Fruit fly (Drosophila melanogaster): ENCODE measurements around the gene PNUTS.

PNUTS gene

DNA sequence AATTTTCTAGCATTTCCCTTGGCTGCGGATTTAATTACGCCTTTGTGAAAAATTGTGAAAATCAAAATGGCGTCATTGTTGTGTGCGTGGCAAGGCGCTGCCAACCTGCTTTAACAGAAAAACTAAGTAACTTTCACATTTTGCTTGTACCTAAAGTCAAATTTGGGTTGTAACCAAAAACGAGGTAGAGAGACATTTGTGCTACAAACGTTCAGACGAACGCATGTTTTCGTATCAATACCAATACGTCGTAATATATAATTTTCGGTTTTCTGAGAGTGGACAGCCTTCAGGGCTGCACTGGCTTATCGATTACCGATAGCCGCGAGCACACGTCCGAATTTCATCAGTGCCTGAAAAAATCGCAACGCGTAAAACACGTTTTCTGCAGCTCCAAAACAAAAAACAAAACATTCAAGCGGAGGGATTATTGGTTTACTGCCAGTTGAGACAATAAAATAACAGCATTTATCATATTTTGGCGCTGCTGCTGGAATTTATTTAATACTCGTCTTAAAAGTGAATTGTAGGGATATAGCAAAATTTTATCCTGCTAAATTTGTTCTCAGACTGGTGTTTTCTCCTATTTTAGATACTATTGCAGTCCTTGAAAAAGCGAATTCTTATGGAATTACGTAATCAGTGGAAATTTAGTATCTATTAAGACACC, 619 bp downstream of the PNUTS start (continued):
- TF ChIP-seq scrt (GFP tag; optimal IDR thresholded peaks at IDR 0.05) (no peak), CG12659 (GFP tag; optimal IDR thresholded peaks at IDR 0.05) (peak; percentile 82), zen (tag; optimal IDR thresholded peaks at IDR 0.05) (peak; percentile 34), Pdp1 (GFP tag; optimal IDR thresholded peaks at IDR 0.05) (peak; percentile 73 to 99), ssp (GFP tag; IDR thresholded peaks at IDR 0.05) (no peak; the same call in 1 of the 2 replicates), Usf (GFP tag; optimal IDR thresholded peaks at IDR 0.05) (peak; percentile 56), CG9817 (tag; optimal IDR thresholded peaks at IDR 0.05) (peak; percentile 64), CG8388 (GFP tag; optimal IDR thresholded peaks at IDR 0.05) (peak; percentile 35), tgo (GFP tag; IDR thresholded peaks at IDR 0.05) (peak; percentile 66; the same call in 2 of the 3 replicates), CG11695 (GFP tag; IDR thresholded peaks at IDR 0.05) (peak; percentile 54; the same call in 2 of the 3 replicates), kni (GFP tag; optimal IDR thresholded peaks at IDR 0.05) (peak; percentile 10), CG10431 (GFP tag; optimal IDR thresholded peaks at IDR 0.05) (peak; percentile 21), sima (GFP tag; optimal IDR thresholded peaks at IDR 0.05) (no peak), CG15601 (tag; optimal IDR thresholded peaks at IDR 0.05) (peak; percentile 55), kay (GFP tag; optimal IDR thresholded peaks at IDR 0.05) (peak; percentile 48), ttk (GFP tag; IDR thresholded peaks at IDR 0.05) (peak; percentile 36; the same call in 1 of the 2 replicates), her (GFP tag; optimal IDR thresholded peaks at IDR 0.05) (peak; percentile 77), sob (GFP tag; IDR thresholded peaks at IDR 0.05) (peak; percentile 80), CG14860 (GFP tag; IDR thresholded peaks at IDR 0.05; ENCODE audit: partially characterized antibody) (no peak), CG11398 (GFP tag; optimal IDR thresholded peaks at IDR 0.05) (peak; percentile 65), Kr (GFP tag; optimal IDR thresholded peaks at IDR 0.05) (no peak), Hr39 (optimal IDR thresholded peaks at IDR 0.05) (no peak), CG13123 (GFP tag; optimal IDR thresholded peaks at IDR 0.05) (peak; percentile 50), CG13624 (GFP tag; optimal IDR thresholded peaks at IDR 0.05) (peak; percentile 92), mirr (GFP tag; optimal IDR thresholded peaks at IDR 0.05) (no peak), H2.0 (GFP tag; IDR thresholded peaks at IDR 0.05) (peak; percentile 79), Rfx (GFP tag; IDR thresholded peaks at IDR 0.05) (peak; percentile 76), Hsf (GFP tag; optimal IDR thresholded peaks at IDR 0.05) (peak; percentile 77), grn (GFP tag; optimal IDR thresholded peaks at IDR 0.05) (no peak), mld (GFP tag; IDR thresholded peaks at IDR 0.05; ENCODE audit: partially characterized antibody) (no peak), D19B (GFP tag; optimal IDR thresholded peaks at IDR 0.05) (peak; percentile 32), CG10321 (GFP tag; IDR thresholded peaks at IDR 0.05) (0 out of 2 replicates have a peak, but pooled peaks have one; percentile 45), Max (GFP tag; optimal IDR thresholded peaks at IDR 0.05) (peak; percentile 75), CG12769 (tag; optimal IDR thresholded peaks at IDR 0.05) (peak; percentile 63), CG9437 (GFP tag; optimal IDR thresholded peaks at IDR 0.05) (peak; percentile 75), Lpt (GFP tag; optimal IDR thresholded peaks at IDR 0.05) (no peak), oc (tag; optimal IDR thresholded peaks at IDR 0.05) (peak; percentile 50), MESR4 (GFP tag; optimal IDR thresholded peaks at IDR 0.05) (peak; percentile 50), nom (GFP tag; optimal IDR thresholded peaks at IDR 0.05) (no peak), pum (GFP tag; optimal IDR thresholded peaks at IDR 0.05) (peak; percentile 77), CG17359 (tag; optimal IDR thresholded peaks at IDR 0.05) (peak; percentile 58), CoRest (tag; optimal IDR thresholded peaks at IDR 0.05) (peak; percentile 76), Lim3 (GFP tag; IDR thresholded peaks at IDR 0.05) (no peak), dan (GFP tag; IDR thresholded peaks at IDR 0.05) (no peak), CG15514 (GFP tag; optimal IDR thresholded peaks at IDR 0.05) (peak; percentile 73), CG4360 (GFP tag; IDR thresholded peaks at IDR 0.05) (peak; percentile 14; the same call in 1 of the 2 replicates), crc (GFP tag; optimal IDR thresholded peaks at IDR 0.05) (peak; percentile 43), vfl (GFP tag; optimal IDR thresholded peaks at IDR 0.05) (peak; percentile 48), z (GFP tag; IDR thresholded peaks at IDR 0.05) (no peak), zf30C (GFP tag; optimal IDR thresholded peaks at IDR 0.05) (no peak)

Measured in whole organism, embryonic.